4 worm cellular contexts compared by ENCODE assay signal in genomic region chrV:6784853-6785492, ce11.
TF ChIP-seq lines count a peak whose summit lies in the region.

spn-4 (minus strand) TSS chrV:6784903.
spe-39 (plus strand) TSS chrV:6785451.

TF ChIP-seq in whole organism, L2 larva, 48 proteins besides CTCF, POLR2A, EP300 and RAD21 (continued from another document):
- peak; percentile 70 for TF ChIP-seq nhr-129 (tag; optimal IDR thresholded peaks at IDR 0.05; lab: Kevin White, UChicago)
- TF ChIP-seq fos-1 (tag; optimal IDR thresholded peaks at IDR 0.05; lab: Kevin White, UChicago): peak; percentile 32
- TF ChIP-seq elt-1 (tag; optimal IDR thresholded peaks at IDR 0.05; lab: Kevin White, UChicago): no peak
- no peak for TF ChIP-seq nhr-237 (tag; optimal IDR thresholded peaks at IDR 0.05; lab: Kevin White, UChicago)
- TF ChIP-seq elt-3 (tag; optimal IDR thresholded peaks at IDR 0.05; lab: Kevin White, UChicago): no peak
- TF ChIP-seq sem-4 (tag; optimal IDR thresholded peaks at IDR 0.05; lab: Kevin White, UChicago): peak; percentile 62
- peak; percentile 90 for TF ChIP-seq unc-55 (GFP tag; optimal IDR thresholded peaks at IDR 0.05; lab: Kevin White, UChicago)
- no peak for TF ChIP-seq ztf-4 (tag; optimal IDR thresholded peaks at IDR 0.05; lab: Kevin White, UChicago)
- no peak for TF ChIP-seq skn-1 (tag; optimal IDR thresholded peaks at IDR 0.05; lab: Kevin White, UChicago)
- TF ChIP-seq ZK546.5 (tag; optimal IDR thresholded peaks at IDR 0.05; lab: Kevin White, UChicago): no peak
- no peak for TF ChIP-seq alr-1 (tag; optimal IDR thresholded peaks at IDR 0.05; lab: Kevin White, UChicago)
- no peak for TF ChIP-seq ceh-82 (tag; optimal IDR thresholded peaks at IDR 0.05; lab: Kevin White, UChicago)
- no peak for TF ChIP-seq ama-1 (optimal IDR thresholded peaks at IDR 0.05; lab: Kevin White, UChicago)
- TF ChIP-seq ceh-16 (tag; optimal IDR thresholded peaks at IDR 0.05; lab: Kevin White, UChicago): peak; percentile 38
- peak in 1 of 2 experiments; percentile 10 for TF ChIP-seq mdl-1 (tag; optimal IDR thresholded peaks at IDR 0.05; lab: Kevin White, UChicago)
- TF ChIP-seq unc-62 (GFP tag; optimal IDR thresholded peaks at IDR 0.05; lab: Kevin White, UChicago): no peak
- peak; percentile 88 for TF ChIP-seq sma-9 (GFP tag; optimal IDR thresholded peaks at IDR 0.05; lab: Kevin White, UChicago)
- no peak for TF ChIP-seq sma-9 (tag; optimal IDR thresholded peaks at IDR 0.05; lab: Kevin White, UChicago)
- TF ChIP-seq lsy-2 (tag; optimal IDR thresholded peaks at IDR 0.05; lab: Kevin White, UChicago): peak; percentile 40 to 84
- TF ChIP-seq crh-2 (tag; optimal IDR thresholded peaks at IDR 0.05; lab: Kevin White, UChicago): peak; percentile 55
- peak; percentile 3 for TF ChIP-seq snpc-4 (tag; optimal IDR thresholded peaks at IDR 0.05; lab: Kevin White, UChicago)
- no peak for TF ChIP-seq Y55F3AM.14 (GFP tag; optimal IDR thresholded peaks at IDR 0.05; lab: Kevin White, UChicago)
- TF ChIP-seq dmd-4 (tag; optimal IDR thresholded peaks at IDR 0.05; lab: Kevin White, UChicago): no peak
- TF ChIP-seq C34F6.9 (tag; optimal IDR thresholded peaks at IDR 0.05; lab: Kevin White, UChicago): peak; percentile 80
- no peak for TF ChIP-seq nhr-25 (tag; optimal IDR thresholded peaks at IDR 0.05; lab: Kevin White, UChicago)
- no peak for TF ChIP-seq mbf-1 (tag; optimal IDR thresholded peaks at IDR 0.05; lab: Kevin White, UChicago)

TF ChIP-seq in whole organism, L4 larva, 104 proteins besides CTCF, POLR2A, EP300 and RAD21 (continued from another document and continues in another):
- no peak for TF ChIP-seq unc-39 (tag; optimal IDR thresholded peaks at IDR 0.05; lab: Kevin White, UChicago)
- TF ChIP-seq nhr-11 (tag; optimal IDR thresholded peaks at IDR 0.05; lab: Kevin White, UChicago): no peak
- TF ChIP-seq cey-2 (tag; optimal IDR thresholded peaks at IDR 0.05; lab: Kevin White, UChicago; ENCODE audit: borderline replicate concordance, insufficient read depth): no peak
- TF ChIP-seq unc-130 (GFP tag; optimal IDR thresholded peaks at IDR 0.05; lab: Kevin White, UChicago): peak; percentile 33
- peak; percentile 57 for TF ChIP-seq duxl-1 (tag; optimal IDR thresholded peaks at IDR 0.05; lab: Kevin White, UChicago; ENCODE audit: poor library complexity)
- peak; percentile 13 for TF ChIP-seq T20F7.1 (GFP tag; optimal IDR thresholded peaks at IDR 0.05; lab: Kevin White, UChicago)
- TF ChIP-seq daf-19 (GFP tag; conservative IDR thresholded peaks at IDR 0.05; lab: Robert Waterston, UW): no peak
- TF ChIP-seq F44E2.7 (GFP tag; IDR thresholded peaks at IDR 0.05; lab: Robert Waterston, UW): no peak
- no peak for TF ChIP-seq zip-11 (GFP tag; IDR thresholded peaks at IDR 0.05; lab: Robert Waterston, UW)
- peak; percentile 39 for TF ChIP-seq hlh-11 (tag; optimal IDR thresholded peaks at IDR 0.05; lab: Kevin White, UChicago)
- no peak for TF ChIP-seq ztf-7 (tag; optimal IDR thresholded peaks at IDR 0.05; lab: Kevin White, UChicago)
- peak; percentile 1 for TF ChIP-seq nhr-28 (tag; optimal IDR thresholded peaks at IDR 0.05; lab: Kevin White, UChicago)
- no peak for TF ChIP-seq lin-29 (GFP tag; IDR thresholded peaks at IDR 0.05; lab: Robert Waterston, UW)
- peak; percentile 26 for TF ChIP-seq nhr-77 (tag; optimal IDR thresholded peaks at IDR 0.05; lab: Kevin White, UChicago)
- TF ChIP-seq pqm-1 (tag; optimal IDR thresholded peaks at IDR 0.05; lab: Kevin White, UChicago): no peak
- TF ChIP-seq nhr-237 (tag; optimal IDR thresholded peaks at IDR 0.05; lab: Kevin White, UChicago): no peak
- peak; percentile 94 for TF ChIP-seq dpl-1 (GFP tag; optimal IDR thresholded peaks at IDR 0.05; lab: Kevin White, UChicago)
- peak; percentile 22 for TF ChIP-seq fkh-10 (GFP tag; optimal IDR thresholded peaks at IDR 0.05; lab: Kevin White, UChicago)
- no peak for TF ChIP-seq Y5F2A.4 (GFP tag; optimal IDR thresholded peaks at IDR 0.05; lab: Kevin White, UChicago)
- 0 out of 2 replicates have a peak, but pooled peaks have one; percentile 21 for TF ChIP-seq madf-9 (GFP tag; conservative IDR thresholded peaks at IDR 0.05; lab: Robert Waterston, UW)
- no peak for TF ChIP-seq aha-1 (tag; lab: Kevin White, UChicago)
- TF ChIP-seq lin-15B (tag; optimal IDR thresholded peaks at IDR 0.05; lab: Kevin White, UChicago): no peak
- no peak for TF ChIP-seq php-3 (GFP tag; IDR thresholded peaks at IDR 0.05; lab: Robert Waterston, UW)
- TF ChIP-seq zfp-2 (tag; optimal IDR thresholded peaks at IDR 0.05; lab: Kevin White, UChicago): no peak
- no peak for TF ChIP-seq nhr-48 (tag; optimal IDR thresholded peaks at IDR 0.05; lab: Kevin White, UChicago)
- TF ChIP-seq lir-3 (tag; optimal IDR thresholded peaks at IDR 0.05; lab: Kevin White, UChicago): no peak
- no peak for TF ChIP-seq zfp-3 (GFP tag; conservative IDR thresholded peaks at IDR 0.05; lab: Robert Waterston, UW)
- no peak for TF ChIP-seq Y48G9A.11 (GFP tag; IDR thresholded peaks at IDR 0.05; lab: Robert Waterston, UW)
- peak in 1 of 2 experiments; percentile 16 for TF ChIP-seq mdl-1 (tag; optimal IDR thresholded peaks at IDR 0.05; lab: Kevin White, UChicago)
- no peak for TF ChIP-seq D1046.2 (GFP tag; IDR thresholded peaks at IDR 0.05; lab: Robert Waterston, UW)
- TF ChIP-seq nhr-102 (tag; optimal IDR thresholded peaks at IDR 0.05; lab: Kevin White, UChicago): no peak
- no peak for TF ChIP-seq attf-4 (tag; optimal IDR thresholded peaks at IDR 0.05; lab: Kevin White, UChicago)
- TF ChIP-seq arid-1 (GFP tag; conservative IDR thresholded peaks at IDR 0.05; lab: Robert Waterston, UW): no peak
- no peak for TF ChIP-seq fos-1 (tag; optimal IDR thresholded peaks at IDR 0.05; lab: Kevin White, UChicago)
- TF ChIP-seq dmd-9 (GFP tag; IDR thresholded peaks at IDR 0.05; lab: Robert Waterston, UW): 0 out of 2 replicates have a peak, but pooled peaks have one; percentile 6
- TF ChIP-seq F37D6.2 (tag; optimal IDR thresholded peaks at IDR 0.05; lab: Kevin White, UChicago): peak; percentile 2
- peak; percentile 13 for TF ChIP-seq F49E8.2 (tag; optimal IDR thresholded peaks at IDR 0.05; lab: Kevin White, UChicago; ENCODE audit: borderline replicate concordance)

TF ChIP-seq in whole organism, late embryonic, 69 proteins besides CTCF, POLR2A, EP300 and RAD21 (continued from another document and continues in another):
- no peak for TF ChIP-seq ceh-6 (GFP tag; optimal IDR thresholded peaks at IDR 0.05; lab: Kevin White, UChicago)
- no peak for TF ChIP-seq hlh-15 (tag; optimal IDR thresholded peaks at IDR 0.05; lab: Kevin White, UChicago)
- peak; percentile 35 for TF ChIP-seq K09A11.1 (tag; optimal IDR thresholded peaks at IDR 0.05; lab: Kevin White, UChicago; ENCODE audit: insufficient read depth)
- no peak for TF ChIP-seq ahr-1 (tag; optimal IDR thresholded peaks at IDR 0.05; lab: Kevin White, UChicago)
- peak; percentile 71 for TF ChIP-seq unc-42 (tag; optimal IDR thresholded peaks at IDR 0.05; lab: Kevin White, UChicago)
- TF ChIP-seq gmeb-2 (tag; optimal IDR thresholded peaks at IDR 0.05; lab: Kevin White, UChicago): no peak
- TF ChIP-seq sdc-2 (tag; optimal IDR thresholded peaks at IDR 0.05; lab: Kevin White, UChicago): no peak
- TF ChIP-seq syd-9 (tag; optimal IDR thresholded peaks at IDR 0.05; lab: Kevin White, UChicago): no peak
- TF ChIP-seq che-1 (tag; optimal IDR thresholded peaks at IDR 0.05; lab: Kevin White, UChicago): no peak
- no peak for TF ChIP-seq pros-1 (tag; optimal IDR thresholded peaks at IDR 0.05; lab: Kevin White, UChicago)
- TF ChIP-seq dmd-4 (tag; optimal IDR thresholded peaks at IDR 0.05; lab: Kevin White, UChicago; ENCODE audit: borderline replicate concordance): no peak
- no peak for TF ChIP-seq mec-3 (tag; optimal IDR thresholded peaks at IDR 0.05; lab: Kevin White, UChicago; ENCODE audit: borderline replicate concordance)
- peak; percentile 28 for TF ChIP-seq sox-4 (tag; optimal IDR thresholded peaks at IDR 0.05; lab: Kevin White, UChicago)
- no peak for TF ChIP-seq C38D4.7 (GFP tag; optimal IDR thresholded peaks at IDR 0.05; lab: Kevin White, UChicago)
- TF ChIP-seq hlh-6 (tag; optimal IDR thresholded peaks at IDR 0.05; lab: Kevin White, UChicago): no peak
- TF ChIP-seq hlh-30 (tag; optimal IDR thresholded peaks at IDR 0.05; lab: Kevin White, UChicago; ENCODE audit: insufficient read depth): no peak
- no peak for TF ChIP-seq nhr-232 (tag; optimal IDR thresholded peaks at IDR 0.05; lab: Kevin White, UChicago)
- no peak for TF ChIP-seq pha-4 (tag; optimal IDR thresholded peaks at IDR 0.05; lab: Kevin White, UChicago)
- TF ChIP-seq pqm-1 (tag; optimal IDR thresholded peaks at IDR 0.05; lab: Kevin White, UChicago): no peak
- peak; percentile 39 for TF ChIP-seq ceh-31 (tag; optimal IDR thresholded peaks at IDR 0.05; lab: Kevin White, UChicago)
- no peak for TF ChIP-seq F13H6.1 (tag; optimal IDR thresholded peaks at IDR 0.05; lab: Kevin White, UChicago)
- no peak for TF ChIP-seq ttx-3 (tag; optimal IDR thresholded peaks at IDR 0.05; lab: Kevin White, UChicago)
- TF ChIP-seq dve-1 (tag; optimal IDR thresholded peaks at IDR 0.05; lab: Kevin White, UChicago): peak; percentile 29
- peak; percentile 10 for TF ChIP-seq zip-5 (tag; optimal IDR thresholded peaks at IDR 0.05; lab: Kevin White, UChicago)
- peak; percentile 21 for TF ChIP-seq odd-2 (tag; optimal IDR thresholded peaks at IDR 0.05; lab: Kevin White, UChicago)
- no peak for TF ChIP-seq lim-6 (tag; optimal IDR thresholded peaks at IDR 0.05; lab: Kevin White, UChicago)
- no peak for TF ChIP-seq elt-4 (tag; optimal IDR thresholded peaks at IDR 0.05; lab: Kevin White, UChicago)
- TF ChIP-seq tbx-7 (tag; optimal IDR thresholded peaks at IDR 0.05; lab: Kevin White, UChicago): no peak
- peak; percentile 20 for TF ChIP-seq ceh-2 (tag; optimal IDR thresholded peaks at IDR 0.05; lab: Kevin White, UChicago)
- TF ChIP-seq K02D7.2 (tag; optimal IDR thresholded peaks at IDR 0.05; lab: Kevin White, UChicago): no peak
- peak; percentile 7 for TF ChIP-seq fax-1 (tag; optimal IDR thresholded peaks at IDR 0.05; lab: Kevin White, UChicago)
- TF ChIP-seq ceh-22 (tag; optimal IDR thresholded peaks at IDR 0.05; lab: Kevin White, UChicago): no peak
- no peak for TF ChIP-seq ceh-48 (tag; optimal IDR thresholded peaks at IDR 0.05; lab: Kevin White, UChicago)
- no peak for TF ChIP-seq ceh-45 (GFP tag; IDR thresholded peaks at IDR 0.05; lab: Robert Waterston, UW)
- no peak for TF ChIP-seq ceh-19 (GFP tag; optimal IDR thresholded peaks at IDR 0.05; lab: Kevin White, UChicago)
- TF ChIP-seq unc-86 (tag; optimal IDR thresholded peaks at IDR 0.05; lab: Kevin White, UChicago): no peak
- peak; percentile 48 for TF ChIP-seq tbx-2 (tag; optimal IDR thresholded peaks at IDR 0.05; lab: Kevin White, UChicago)
- TF ChIP-seq pat-9 (tag; optimal IDR thresholded peaks at IDR 0.05; lab: Kevin White, UChicago): no peak
- no peak for TF ChIP-seq fkh-10 (GFP tag; optimal IDR thresholded peaks at IDR 0.05; lab: Kevin White, UChicago)
- no peak for TF ChIP-seq ceh-30 (tag; optimal IDR thresholded peaks at IDR 0.05; lab: Kevin White, UChicago)
- no peak for TF ChIP-seq hlh-8 (tag; optimal IDR thresholded peaks at IDR 0.05; lab: Kevin White, UChicago)

TF ChIP-seq in whole organism, mixed stage, embryonic, 35 proteins besides CTCF, POLR2A, EP300 and RAD21 (continued from another document):
- peak; percentile 69 for TF ChIP-seq mep-1 (tag; optimal IDR thresholded peaks at IDR 0.05; lab: Kevin White, UChicago)
- TF ChIP-seq pha-4 (tag; optimal IDR thresholded peaks at IDR 0.05; lab: Kevin White, UChicago): no peak
- TF ChIP-seq lin-13 (tag; optimal IDR thresholded peaks at IDR 0.05; lab: Kevin White, UChicago): peak; percentile 44
- TF ChIP-seq lin-32 (GFP tag; optimal IDR thresholded peaks at IDR 0.05; lab: Kevin White, UChicago): no peak
- TF ChIP-seq bed-3 (GFP tag; optimal IDR thresholded peaks at IDR 0.05; lab: Kevin White, UChicago): no peak
